Worm (Caenorhabditis elegans) whole organism, mixed stage, embryonic: ENCODE data around the gene nlp-57.

Experiments used
- blmp-1 ChIP-seq: fragments of 150-350 bp; optimal IDR thresholded peaks from 2 replicates; lab custom pipeline; 2014; ENCODE audit warnings: missing biosample characterization, missing genetic modification characterization
- elt-3 ChIP-seq: fragments of 150-350 bp; optimal IDR thresholded peaks from 2 replicates; lab custom pipeline; 2014; ENCODE audit warnings: missing biosample characterization, missing genetic modification characterization
- lsy-2 ChIP-seq: fragments of 150-350 bp; optimal IDR thresholded peaks from 2 replicates; lab custom pipeline; 2014; ENCODE audit warnings: missing biosample characterization, missing genetic modification characterization
- mab-5 ChIP-seq: fragments of 150-350 bp; optimal IDR thresholded peaks from 2 replicates; lab custom pipeline; 2014; ENCODE audit warnings: missing biosample characterization, missing genetic modification characterization
- unc-39 ChIP-seq: fragments of 150-350 bp; optimal IDR thresholded peaks from 2 replicates; lab custom pipeline; 2014; ENCODE audit warnings: missing biosample characterization, missing genetic modification characterization
- unc-62 ChIP-seq: fragments of 150-350 bp; optimal IDR thresholded peaks from 2 replicates; lab custom pipeline; 2014; ENCODE audit warnings: missing biosample characterization, missing genetic modification reagents, missing genetic modification characterization
- ztf-11 ChIP-seq: fragments of 150-350 bp; optimal IDR thresholded peaks from 2 replicates; lab custom pipeline; 2014; ENCODE audit warnings: missing biosample characterization, missing genetic modification characterization

- TF ChIP-seq blmp-1 (tag; lab: Kevin White, UChicago) (no peak), elt-3 (tag; lab: Kevin White, UChicago) (no peak), unc-39 (tag; lab: Kevin White, UChicago) (no peak), ztf-11 (tag; lab: Kevin White, UChicago) (no peak), mab-5 (no peak), lsy-2 (tag; lab: Kevin White, UChicago) (no peak), unc-62 (GFP tag; lab: Kevin White, UChicago) (no peak)
Measured at ce11 chrX:11287617-11288016, 29.2 kb upstream of the nlp-57 start, which contains the start of gene F38B2.4.
